Worm (Caenorhabditis elegans): Measurements from ENCODE around the gene tdo-2.

DNA sequence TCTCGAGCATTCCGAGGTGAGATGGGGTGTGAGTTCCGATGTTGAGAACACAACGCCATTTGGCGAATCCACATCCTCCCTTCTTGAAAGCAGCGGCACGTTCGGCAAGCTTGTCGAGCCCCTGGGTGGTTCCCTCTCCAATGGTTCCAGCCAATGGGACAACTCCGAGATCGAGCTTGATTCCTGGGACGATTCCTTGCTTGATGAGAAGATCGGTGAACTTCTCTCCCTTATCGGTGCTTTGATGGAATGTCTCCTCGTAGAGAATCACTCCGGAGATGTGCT lies 44.4 kb downstream of the tdo-2 start:
- TF ChIP-seq him-1 (tag; optimal IDR thresholded peaks at IDR 0.05) (no peak), dao-5 (tag; optimal IDR thresholded peaks at IDR 0.05) (no peak)

Measured in whole organism, L4/young adult.